Worm (Caenorhabditis elegans) whole organism, L3 larva: Measurements from ENCODE around the gene meg-4.

Experiments
- ZK546.5 ChIP-seq: sonication (generic microtip); optimal IDR thresholded peaks from 2 replicates; lab custom pipeline; 2017; ENCODE audit warnings: missing biosample characterization, missing genetic modification characterization
- aly-2 ChIP-seq: fragments of 150-350 bp; optimal IDR thresholded peaks from 2 replicates; lab custom pipeline; 2014; ENCODE audit warnings: missing biosample characterization, missing genetic modification characterization
- ama-1 ChIP-seq: fragments of 150-350 bp; optimal IDR thresholded peaks from 2 replicates; lab custom pipeline; 2018
- ceh-16 ChIP-seq: sonication (generic microtip); optimal IDR thresholded peaks from 2 replicates; lab custom pipeline; 2017; ENCODE audit warnings: missing biosample characterization, missing genetic modification characterization
- ceh-28 ChIP-seq: fragments of 150-350 bp; optimal IDR thresholded peaks from 2 replicates; lab custom pipeline; 2014; ENCODE audit warnings: missing biosample characterization, missing genetic modification reagents, missing genetic modification characterization
- ceh-82 ChIP-seq: fragments of 150-350 bp; optimal IDR thresholded peaks from 2 replicates; lab custom pipeline; 2014; ENCODE audit warnings: missing biosample characterization, missing genetic modification characterization
- ceh-9 ChIP-seq: sonication (generic microtip); optimal IDR thresholded peaks from 2 replicates; lab custom pipeline; 2018; ENCODE audit warnings: missing biosample characterization, missing genetic modification characterization
- egl-27 ChIP-seq: sonication (generic microtip); optimal IDR thresholded peaks from 4 replicates; lab custom pipeline; 2017; ENCODE audit warnings: missing biosample characterization, missing genetic modification reagents, missing genetic modification characterization
- egl-5 ChIP-seq: fragments of 150-350 bp; optimal IDR thresholded peaks from 2 replicates; lab custom pipeline; 2017; ENCODE audit warnings: missing biosample characterization, missing genetic modification reagents, missing genetic modification characterization, inconsistent platforms
- elt-1 ChIP-seq: fragments of 150-350 bp; optimal IDR thresholded peaks from 2 replicates; lab custom pipeline; 2014; ENCODE audit warnings: missing biosample characterization, missing genetic modification characterization
- elt-2 ChIP-seq: sonication (generic microtip); optimal IDR thresholded peaks from 2 replicates; lab custom pipeline; 2016; ENCODE audit warnings: missing genetic modification reagents, mild to moderate bottlenecking, missing genetic modification characterization, missing compliant biosample characterization
- fkh-10 ChIP-seq: sonication (generic microtip); optimal IDR thresholded peaks from 2 replicates; lab custom pipeline; 2017; ENCODE audit warnings: missing biosample characterization, missing genetic modification reagents, missing genetic modification characterization
- fkh-2 ChIP-seq: fragments of 150-350 bp; optimal IDR thresholded peaks from 2 replicates; lab custom pipeline; 2014; ENCODE audit warnings: missing biosample characterization, missing genetic modification reagents, missing genetic modification characterization
- fos-1 ChIP-seq: fragments of 150-350 bp; optimal IDR thresholded peaks from 2 replicates; lab custom pipeline; 2014; ENCODE audit warnings: missing biosample characterization, missing genetic modification characterization
- hmg-11 ChIP-seq: sonication (generic microtip); optimal IDR thresholded peaks from 2 replicates; lab custom pipeline; 2016; ENCODE audit warnings: missing genetic modification characterization, missing compliant biosample characterization
- jun-1 ChIP-seq: fragments of 150-350 bp; optimal IDR thresholded peaks from 2 replicates; lab custom pipeline; 2014; ENCODE audit warnings: missing biosample characterization, missing genetic modification reagents, missing genetic modification characterization
- lin-15B ChIP-seq: fragments of 150-350 bp; optimal IDR thresholded peaks from 2 replicates; lab custom pipeline; 2014; ENCODE audit warnings: missing biosample characterization, missing genetic modification characterization
- lin-39 ChIP-seq: fragments of 150-350 bp; optimal IDR thresholded peaks from 2 replicates; lab custom pipeline; 2018; ENCODE audit warnings: missing biosample characterization, missing genetic modification reagents, missing genetic modification characterization
- lsy-12 ChIP-seq: sonication (generic microtip); optimal IDR thresholded peaks from 2 replicates; lab custom pipeline; 2016; ENCODE audit warnings: mild to moderate bottlenecking, missing genetic modification characterization, missing compliant biosample characterization
- mdl-1 ChIP-seq: fragments of 150-350 bp; optimal IDR thresholded peaks from 2 replicates; lab custom pipeline; 2014; ENCODE audit warnings: missing biosample characterization, missing genetic modification characterization
- mml-1 ChIP-seq: fragments of 150-350 bp; sonication (generic microtip); optimal IDR thresholded peaks from 3 replicates; lab custom pipeline; 2014; ENCODE audit warnings: missing biosample characterization, missing genetic modification characterization
- nfya-1 ChIP-seq: sonication (generic microtip); optimal IDR thresholded peaks from 2 replicates; lab custom pipeline; 2017; ENCODE audit warnings: missing genetic modification characterization, mild to moderate bottlenecking, missing compliant biosample characterization, antibody characterized with exemption, moderate library complexity; ENCODE audit not compliant: insufficient read depth
- nhr-12 ChIP-seq: fragments of 150-350 bp; optimal IDR thresholded peaks from 2 replicates; lab custom pipeline; 2014; ENCODE audit warnings: missing biosample characterization, missing genetic modification characterization
- nhr-23 ChIP-seq: fragments of 150-350 bp; optimal IDR thresholded peaks from 2 replicates; lab custom pipeline; 2014; ENCODE audit warnings: missing biosample characterization, missing genetic modification reagents, missing genetic modification characterization
- nhr-237 ChIP-seq: fragments of 150-350 bp; optimal IDR thresholded peaks from 2 replicates; lab custom pipeline; 2014; ENCODE audit warnings: missing biosample characterization, missing genetic modification characterization
- nhr-25 ChIP-seq: sonication (generic microtip); optimal IDR thresholded peaks from 2 replicates; lab custom pipeline; 2017; ENCODE audit warnings: missing biosample characterization, missing genetic modification characterization
- nhr-28 ChIP-seq: fragments of 150-350 bp; optimal IDR thresholded peaks from 2 replicates; lab custom pipeline; 2014; ENCODE audit warnings: missing biosample characterization, missing genetic modification characterization
- nhr-76 ChIP-seq: fragments of 150-350 bp; sonication (generic microtip); optimal IDR thresholded peaks from 5 replicates; lab custom pipeline; 2014; ENCODE audit warnings: missing biosample characterization, missing genetic modification characterization
- nhr-77 ChIP-seq: fragments of 150-350 bp; optimal IDR thresholded peaks from 2 replicates; lab custom pipeline; 2014; ENCODE audit warnings: missing biosample characterization, missing genetic modification characterization
- pqm-1 ChIP-seq: fragments of 150-350 bp; optimal IDR thresholded peaks from 2 replicates; lab custom pipeline; 2017; ENCODE audit warnings: missing biosample characterization, missing genetic modification characterization, inconsistent platforms
- sea-2 ChIP-seq: fragments of 150-350 bp; sonication (generic microtip); optimal IDR thresholded peaks from 4 replicates; lab custom pipeline; 2014; ENCODE audit warnings: missing biosample characterization, missing genetic modification reagents, missing genetic modification characterization
- skn-1 ChIP-seq: fragments of 150-350 bp; optimal IDR thresholded peaks from 2 replicates; lab custom pipeline; 2014; ENCODE audit warnings: missing biosample characterization, missing genetic modification characterization
- snpc-4 ChIP-seq: fragments of 150-350 bp; optimal IDR thresholded peaks from 2 replicates; lab custom pipeline; 2014; ENCODE audit warnings: missing biosample characterization, missing genetic modification characterization
- tbx-2 ChIP-seq: sonication (generic microtip); optimal IDR thresholded peaks from 2 replicates; lab custom pipeline; 2016; ENCODE audit warnings: mild to moderate bottlenecking, missing genetic modification characterization, missing compliant biosample characterization
- unc-39 ChIP-seq: sonication (generic microtip); optimal IDR thresholded peaks from 4 replicates; lab custom pipeline; 2017; ENCODE audit warnings: missing biosample characterization, missing genetic modification characterization
- zag-1 ChIP-seq: fragments of 150-350 bp; optimal IDR thresholded peaks from 2 replicates; lab custom pipeline; 2014; ENCODE audit warnings: missing biosample characterization, missing genetic modification characterization
- ztf-11 ChIP-seq: fragments of 150-350 bp; optimal IDR thresholded peaks from 2 replicates; lab custom pipeline; 2014; ENCODE audit warnings: missing biosample characterization, missing genetic modification characterization
- ztf-4 ChIP-seq: fragments of 150-350 bp; optimal IDR thresholded peaks from 2 replicates; lab custom pipeline; 2014; ENCODE audit warnings: missing biosample characterization, missing genetic modification characterization

meg-4 gene

ce11 chrX:1655207-1655606 lies 27.5 kb upstream of the meg-4 start, which contains the start of gene tbx-32:
Gene tbx-32 (plus strand): TSS chrX:1655507.
- TF ChIP-seq nhr-237 (no peak), ceh-16 (no peak), elt-2 (tag; lab: Kevin White, UChicago) (no peak), nhr-23 (tag; lab: Kevin White, UChicago) (no peak), snpc-4 (tag; lab: Kevin White, UChicago) (no peak), ceh-28 (no peak), ama-1 (lab: Kevin White, UChicago) (no peak), nhr-25 (tag; lab: Kevin White, UChicago) (no peak), nhr-77 (no peak), unc-39 (tag; lab: Kevin White, UChicago) (no peak), lsy-12 (tag; lab: Kevin White, UChicago) (no peak), tbx-2 (no peak), egl-5 (tag; lab: Kevin White, UChicago) (no peak), aly-2 (tag; lab: Kevin White, UChicago) (no peak), nhr-76 (tag; lab: Kevin White, UChicago) (no peak), fkh-10 (GFP tag; lab: Kevin White, UChicago) (no peak), lin-15B (tag; lab: Kevin White, UChicago) (no peak), nfya-1 (tag; lab: Kevin White, UChicago) (no peak), jun-1 (tag; lab: Kevin White, UChicago) (no peak), mml-1 (tag; lab: Kevin White, UChicago) (no peak)

- TF ChIP-seq egl-5 (tag; lab: Kevin White, UChicago) (no peak), zag-1 (no peak), jun-1 (tag; lab: Kevin White, UChicago) (no peak), ceh-9 (tag; lab: Kevin White, UChicago) (no peak)
These were observed 17.8 kb upstream of the meg-4 start, which contains the start of gene R09H3.2 for ce11 chrX:1664925-1665324. Gene R09H3.2 (minus strand): TSS chrX:1665025.

- TF ChIP-seq skn-1 (tag; lab: Kevin White, UChicago) (no peak), ceh-28 (peak; percentile 19)
- TF ChIP-seq, all 47 proteins: peak for 1
These were observed 15.7 kb upstream of the meg-4 start for ce11 chrX:1667056-1667455.

- no peak for TF ChIP-seq tbx-2
- no peak for TF ChIP-seq ceh-82 (tag; lab: Kevin White, UChicago)
- TF ChIP-seq mdl-1 (tag; lab: Kevin White, UChicago): no peak
- no peak for TF ChIP-seq hmg-11 (tag; lab: Kevin White, UChicago)
- TF ChIP-seq ZK546.5: no peak
- TF ChIP-seq nhr-12 (tag; lab: Kevin White, UChicago): no peak
- TF ChIP-seq lin-39 (tag; lab: Kevin White, UChicago): no peak
- no peak for TF ChIP-seq ztf-4 (tag; lab: Kevin White, UChicago)
- no peak for TF ChIP-seq fkh-10 (GFP tag; lab: Kevin White, UChicago)
- no peak for TF ChIP-seq elt-1 (tag; lab: Kevin White, UChicago)
- TF ChIP-seq nhr-28: no peak
- TF ChIP-seq fos-1 (tag; lab: Kevin White, UChicago): no peak
- TF ChIP-seq pqm-1 (tag; lab: Kevin White, UChicago): no peak
- no peak for TF ChIP-seq ceh-9 (tag; lab: Kevin White, UChicago)
- TF ChIP-seq nhr-23 (tag; lab: Kevin White, UChicago): no peak
- TF ChIP-seq egl-27 (tag; lab: Kevin White, UChicago): no peak
- no peak for TF ChIP-seq fkh-2 (tag; lab: Kevin White, UChicago)
- no peak for TF ChIP-seq lsy-12 (tag; lab: Kevin White, UChicago)
- TF ChIP-seq ceh-28: no peak
- TF ChIP-seq ztf-11 (tag; lab: Kevin White, UChicago): no peak
These were observed 14.0 kb upstream of the meg-4 start, which contains the start of gene R09H3.3 for ce11 chrX:1668748-1669147. Gene R09H3.3 (minus strand): TSS chrX:1668848.

- TF ChIP-seq nhr-77 (no peak), ceh-16 (no peak), ceh-28 (no peak), ztf-4 (tag; lab: Kevin White, UChicago) (no peak), fos-1 (tag; lab: Kevin White, UChicago) (no peak), nhr-76 (tag; lab: Kevin White, UChicago) (no peak), lin-39 (tag; lab: Kevin White, UChicago) (no peak), sea-2 (GFP tag; lab: Kevin White, UChicago) (no peak), egl-5 (tag; lab: Kevin White, UChicago) (no peak), unc-39 (tag; lab: Kevin White, UChicago) (no peak), ama-1 (lab: Kevin White, UChicago) (no peak), fkh-10 (GFP tag; lab: Kevin White, UChicago) (no peak)
These were observed 8.7 kb upstream of the meg-4 start, which contains the start of gene tbx-31 for ce11 chrX:1674056-1674455. Gene tbx-31 (minus strand): TSS chrX:1674156.
